Fruit fly (Drosophila melanogaster) whole organism, prepupa: Measurements from ENCODE around the gene RpS28b.

ENCODE experiments used
- Blimp-1 ChIP-seq: fragments of 200-800 bp; sonication (Bioruptor generic); optimal IDR thresholded peaks from 3 replicates; lab custom pipeline; 2017; ENCODE audit warnings: missing biosample characterization, missing genetic modification characterization, mild to moderate bottlenecking, moderate library complexity, missing genetic modification reagents
- CG10669 ChIP-seq: fragments of 200-800 bp; sonication (Bioruptor generic); optimal IDR thresholded peaks from 3 replicates; lab custom pipeline; 2018; ENCODE audit warnings: missing biosample characterization, mild to moderate bottlenecking, missing genetic modification characterization, moderate library complexity
- CG11762 ChIP-seq: fragments of 200-800 bp; sonication (Bioruptor generic); optimal IDR thresholded peaks from 3 replicates; lab custom pipeline; 2016; ENCODE audit warnings: missing biosample characterization, missing genetic modification characterization; ENCODE audit not compliant: insufficient read depth
- CG15336 ChIP-seq: fragments of 200-800 bp; sonication (Bioruptor generic); IDR thresholded peaks from 2 replicates; pipeline ENCODE4 v1.3.6; 2022; ENCODE audit warnings: missing biosample characterization, missing genetic modification characterization
- CG1621 ChIP-seq: fragments of 200-800 bp; sonication (Bioruptor generic); optimal IDR thresholded peaks from 3 replicates; lab custom pipeline; 2018; ENCODE audit warnings: missing biosample characterization, mild to moderate bottlenecking, missing genetic modification characterization
- CG16779 ChIP-seq: fragments of 200-800 bp; sonication (Bioruptor generic); optimal IDR thresholded peaks from 3 replicates; lab custom pipeline; 2017; ENCODE audit warnings: missing biosample characterization, mild to moderate bottlenecking, missing genetic modification characterization
- CG4318 ChIP-seq: fragments of 200-800 bp; sonication (Bioruptor generic); optimal IDR thresholded peaks from 3 replicates; lab custom pipeline; 2017; ENCODE audit warnings: missing biosample characterization, mild to moderate bottlenecking, missing genetic modification characterization
- CG6276 ChIP-seq: fragments of 200-800 bp; sonication (Bioruptor generic); optimal IDR thresholded peaks from 2 replicates; lab custom pipeline; 2017; ENCODE audit warnings: missing biosample characterization, mild to moderate bottlenecking, missing genetic modification characterization
- CG6808 ChIP-seq: fragments of 200-800 bp; sonication (Bioruptor generic); optimal IDR thresholded peaks from 3 replicates; lab custom pipeline; 2017; ENCODE audit warnings: missing biosample characterization, missing genetic modification characterization, mild to moderate bottlenecking, moderate library complexity, missing genetic modification reagents
- CG6854 ChIP-seq: fragments of 200-800 bp; sonication (Bioruptor generic); optimal IDR thresholded peaks from 2 replicates; lab custom pipeline; 2017; ENCODE audit warnings: missing biosample characterization, mild to moderate bottlenecking, missing genetic modification characterization
- CG8119 ChIP-seq: fragments of 200-800 bp; sonication (Bioruptor generic); IDR thresholded peaks from 3 replicates; pipeline ENCODE4 v1.3.6; 2022; ENCODE audit warnings: missing biosample characterization, missing genetic modification characterization
- CG8319 ChIP-seq: fragments of 200-800 bp; sonication (Bioruptor generic); optimal IDR thresholded peaks from 3 replicates; lab custom pipeline; 2016; ENCODE audit warnings: missing biosample characterization, missing genetic modification characterization
- CG9139 ChIP-seq: fragments of 200-800 bp; sonication (Bioruptor generic); optimal IDR thresholded peaks from 3 replicates; lab custom pipeline; 2017; ENCODE audit warnings: missing biosample characterization, mild to moderate bottlenecking, missing genetic modification characterization
- Eip75B ChIP-seq: fragments of 200-800 bp; sonication (Bioruptor generic); optimal IDR thresholded peaks from 3 replicates; lab custom pipeline; 2016; ENCODE audit warnings: missing biosample characterization, missing genetic modification characterization
- Eip78C ChIP-seq: fragments of 200-800 bp; sonication (Bioruptor generic); peaks from one replicate; lab custom pipeline; 2016; ENCODE audit warnings: missing biosample characterization, missing genetic modification characterization
- Ets21C ChIP-seq: fragments of 200-800 bp; sonication (Bioruptor generic); optimal IDR thresholded peaks from 3 replicates; lab custom pipeline; 2016; ENCODE audit warnings: missing biosample characterization, missing genetic modification characterization
- Ets96B ChIP-seq: fragments of 200-800 bp; optimal IDR thresholded peaks from 2 replicates; lab custom pipeline; 2019; ENCODE audit warnings: missing biosample characterization, mild to moderate bottlenecking, missing genetic modification characterization, moderate library complexity
- Gug ChIP-seq: fragments of 200-800 bp; sonication (Bioruptor generic); IDR thresholded peaks from 2 replicates; pipeline ENCODE4 v1.3.6; 2022; ENCODE audit warnings: missing biosample characterization, missing genetic modification characterization
- Hr4 ChIP-seq: fragments of 200-800 bp; sonication (Bioruptor generic); optimal IDR thresholded peaks from 3 replicates; lab custom pipeline; 2016; ENCODE audit warnings: missing biosample characterization, missing genetic modification characterization
- Lpt ChIP-seq: fragments of 200-800 bp; sonication (Bioruptor generic); optimal IDR thresholded peaks from 3 replicates; lab custom pipeline; 2016; ENCODE audit warnings: missing biosample characterization, missing genetic modification characterization
- OdsH ChIP-seq: fragments of 200-800 bp; sonication (Bioruptor generic); optimal IDR thresholded peaks from 3 replicates; lab custom pipeline; 2016; ENCODE audit warnings: missing biosample characterization, missing genetic modification characterization
- Sox15 ChIP-seq: fragments of 200-800 bp; sonication (Bioruptor generic); optimal IDR thresholded peaks from 3 replicates; lab custom pipeline; 2016; ENCODE audit warnings: missing biosample characterization, missing genetic modification characterization
- dac ChIP-seq: fragments of 200-800 bp; sonication (Bioruptor generic); optimal IDR thresholded peaks from 2 replicates; lab custom pipeline; 2017; ENCODE audit warnings: missing biosample characterization, mild to moderate bottlenecking, missing genetic modification characterization
- dsx ChIP-seq: fragments of 200-800 bp; optimal IDR thresholded peaks from 3 replicates; lab custom pipeline; 2019; ENCODE audit warnings: missing biosample characterization, mild to moderate bottlenecking, missing genetic modification characterization, moderate library complexity; ENCODE audit not compliant: poor library complexity, severe bottlenecking
- eg ChIP-seq: fragments of 200-800 bp; sonication (Bioruptor generic); IDR thresholded peaks from 3 replicates; pipeline ENCODE4 v1.3.6; 2022; ENCODE audit warnings: missing biosample characterization, missing genetic modification characterization
- fd59A ChIP-seq: fragments of 200-800 bp; sonication (Bioruptor generic); optimal IDR thresholded peaks from 2 replicates; lab custom pipeline; 2017; ENCODE audit warnings: missing biosample characterization, mild to moderate bottlenecking, missing genetic modification characterization, missing genetic modification reagents
- fd85E ChIP-seq: fragments of 200-800 bp; sonication (Bioruptor generic); optimal IDR thresholded peaks from 3 replicates; lab custom pipeline; 2016; ENCODE audit warnings: missing biosample characterization, missing genetic modification characterization
- fkh ChIP-seq: fragments of 200-800 bp; sonication (Bioruptor generic); optimal IDR thresholded peaks from 3 replicates; lab custom pipeline; 2017; ENCODE audit warnings: missing biosample characterization, mild to moderate bottlenecking, missing genetic modification characterization, moderate library complexity
- lz ChIP-seq: fragments of 200-800 bp; sonication (Bioruptor generic); optimal IDR thresholded peaks from 3 replicates; lab custom pipeline; 2016; ENCODE audit warnings: missing biosample characterization, missing genetic modification characterization
- salr ChIP-seq, 2 experiments: fragments of 200-800 bp; sonication (Bioruptor generic); optimal IDR thresholded peaks; 3 replicates each; lab custom pipeline; 2016 to 2018; ENCODE audit warnings: missing biosample characterization in 2 of 2, missing genetic modification characterization in 2 of 2, mild to moderate bottlenecking in 1 of 2
- ss ChIP-seq, 2 experiments: fragments of 200-800 bp; sonication (Bioruptor generic); optimal IDR thresholded peaks; 2 replicates in 1 of 2; 3 replicates in 1 of 2; lab custom pipeline; 2017 to 2018; ENCODE audit warnings: mild to moderate bottlenecking in 2 of 2, missing biosample characterization in 2 of 2, missing genetic modification characterization in 2 of 2, moderate library complexity in 1 of 2
- svp ChIP-seq: fragments of 200-800 bp; sonication (Bioruptor generic); peaks from one replicate; lab custom pipeline; 2016; ENCODE audit warnings: missing biosample characterization, missing genetic modification characterization
- topi ChIP-seq: fragments of 200-800 bp; sonication (Bioruptor generic); optimal IDR thresholded peaks from 3 replicates; lab custom pipeline; 2016; ENCODE audit warnings: missing biosample characterization, missing genetic modification characterization
- vri ChIP-seq: fragments of 200-800 bp; sonication (Bioruptor generic); optimal IDR thresholded peaks from 3 replicates; lab custom pipeline; 2016; ENCODE audit warnings: missing biosample characterization, mild to moderate bottlenecking, missing genetic modification characterization

Gene RpS28b

DNA sequence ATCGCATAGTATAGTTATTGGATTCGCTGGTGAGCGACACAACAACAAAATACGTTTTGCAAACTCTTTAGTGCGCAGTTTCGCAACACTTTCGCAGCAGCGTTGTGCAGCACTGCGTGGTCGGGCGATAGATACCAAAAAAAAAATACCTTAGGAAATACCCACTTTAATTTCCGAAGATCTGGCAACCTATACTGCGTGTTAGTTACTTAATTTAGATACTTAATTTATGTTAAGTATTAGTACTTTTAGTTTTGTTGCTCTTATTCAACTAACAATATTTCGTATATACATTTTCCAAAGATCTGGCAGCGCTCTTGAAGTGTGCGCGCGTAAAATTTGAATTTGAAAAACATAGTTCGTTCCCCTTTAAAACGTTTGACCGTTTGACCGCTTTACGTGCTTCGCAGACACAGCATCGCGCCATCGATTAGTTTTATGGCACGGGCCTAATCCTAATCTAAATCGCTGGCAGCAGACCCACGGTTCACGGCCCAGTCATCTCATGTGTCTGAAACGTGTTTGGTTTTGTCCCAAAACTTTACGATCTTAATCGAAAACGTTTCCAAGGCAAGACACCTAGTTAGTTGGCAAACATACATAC is 25.6 kb downstream of the RpS28b start, which contains the start of gene LPCAT (continued):
- no peak for TF ChIP-seq fkh (GFP tag; lab: Kevin White, UChicago)
- TF ChIP-seq Gug, result peak; percentile 69
- no peak for TF ChIP-seq CG4318 (GFP tag; lab: Kevin White, UChicago)
- peak; percentile 48 for TF ChIP-seq Ets96B
- TF ChIP-seq ss (GFP tag; optimal IDR thresholded peaks at IDR 0.05; lab: Kevin White, UChicago), result no peak
- TF ChIP-seq Ets21C (GFP tag; lab: Kevin White, UChicago), result peak; percentile 41
- TF ChIP-seq fd59A (GFP tag; lab: Kevin White, UChicago), result no peak
- TF ChIP-seq salr (GFP tag; optimal IDR thresholded peaks at IDR 0.05; lab: Kevin White, UChicago), result peak in 1 of 2 experiments; percentile 0
- no peak for TF ChIP-seq fd85E (GFP tag; lab: Kevin White, UChicago)
- peak; percentile 48 for TF ChIP-seq Sox15 (GFP tag; lab: Kevin White, UChicago)
- peak; percentile 2 for TF ChIP-seq vri
- no peak for TF ChIP-seq Lpt
- TF ChIP-seq CG6854 (GFP tag; lab: Kevin White, UChicago), result no peak
- peak; percentile 46 for TF ChIP-seq CG11762 (GFP tag; lab: Kevin White, UChicago)

DNA sequence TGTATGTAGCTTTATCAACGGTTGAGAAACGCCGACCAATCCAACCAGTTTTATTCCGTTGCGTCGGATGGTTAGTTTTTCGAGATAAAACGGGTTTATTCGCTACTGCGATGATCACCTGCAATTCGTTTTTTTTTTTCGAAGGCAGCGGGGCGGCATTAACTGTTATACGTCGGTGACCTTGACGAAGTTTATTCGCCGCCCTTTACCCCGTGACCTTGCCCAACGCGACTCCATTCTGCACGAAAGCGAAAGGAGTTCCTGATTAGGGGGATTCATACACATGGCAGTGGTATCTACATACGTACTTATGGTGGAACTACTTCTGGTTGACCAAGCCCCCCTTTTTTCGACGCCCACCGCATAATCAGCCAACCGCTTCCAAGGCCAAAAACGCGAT is 26.1 kb downstream of the RpS28b start:
- TF ChIP-seq fkh (GFP tag; lab: Kevin White, UChicago) (no peak), CG8119 (GFP tag; lab: Robert Waterston, UW) (0 out of 3 replicates have a peak, but pooled peaks have one; percentile 17), Blimp-1 (GFP tag; lab: Kevin White, UChicago) (peak; percentile 77), dac (GFP tag; lab: Kevin White, UChicago) (no peak), CG16779 (tag; lab: Kevin White, UChicago) (no peak), dsx (GFP tag; lab: Kevin White, UChicago) (peak; percentile 15), Ets96B (no peak), CG1621 (tag; lab: Kevin White, UChicago) (no peak), lz (GFP tag; lab: Kevin White, UChicago) (no peak), Hr4 (GFP tag; lab: Kevin White, UChicago) (no peak), ss (GFP tag; optimal IDR thresholded peaks at IDR 0.05; lab: Kevin White, UChicago) (peak; percentile 52 to 72), eg (GFP tag; lab: Robert Waterston, UW) (0 out of 3 replicates have a peak, but pooled peaks have one; percentile 16), OdsH (GFP tag; lab: Kevin White, UChicago) (no peak), CG4318 (GFP tag; lab: Kevin White, UChicago) (no peak), Eip75B (GFP tag; lab: Kevin White, UChicago) (peak; percentile 13), CG6854 (GFP tag; lab: Kevin White, UChicago) (no peak), CG10669 (no peak)

DNA sequence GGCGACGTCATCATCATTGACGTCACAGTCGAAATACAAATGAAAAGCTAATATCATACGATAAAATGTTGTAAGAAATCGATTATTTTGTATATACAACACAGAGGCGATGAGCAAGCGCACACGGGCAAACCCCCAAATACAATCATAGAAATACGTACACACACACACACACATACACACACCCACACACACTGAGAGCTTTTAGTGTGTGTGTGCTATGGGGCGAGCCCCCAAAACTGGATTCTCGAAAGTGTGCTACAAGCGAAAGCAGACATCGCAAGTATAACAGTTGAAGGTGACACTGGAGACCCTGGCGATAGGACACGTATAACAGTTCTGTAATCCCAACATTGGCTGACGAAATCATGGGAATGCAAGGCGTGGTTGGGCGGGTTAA is 27.4 kb downstream of the RpS28b start:
- TF ChIP-seq Lpt (peak; percentile 13), dac (GFP tag; lab: Kevin White, UChicago) (no peak), CG9139 (GFP tag; lab: Kevin White, UChicago) (peak; percentile 4), CG15336 (GFP tag; lab: Robert Waterston, UW) (peak; percentile 9; the same call in 1 of the 2 replicates), CG8319 (peak; percentile 37), topi (GFP tag; lab: Kevin White, UChicago) (peak; percentile 22), CG6808 (GFP tag; lab: Kevin White, UChicago) (no peak), ss (GFP tag; optimal IDR thresholded peaks at IDR 0.05; lab: Kevin White, UChicago) (peak; percentile 35), Blimp-1 (GFP tag; lab: Kevin White, UChicago) (peak; percentile 81), dsx (GFP tag; lab: Kevin White, UChicago) (peak; percentile 56), Eip78C (GFP tag; lab: Kevin White, UChicago) (peak; percentile 79), fd59A (GFP tag; lab: Kevin White, UChicago) (no peak), CG6276 (GFP tag; lab: Kevin White, UChicago) (no peak), svp (GFP tag; lab: Kevin White, UChicago) (peak; percentile 62), fd85E (GFP tag; lab: Kevin White, UChicago) (no peak)
